Fruit fly (Drosophila melanogaster): ENCODE results near the gene eIF3e.

eIF3e gene

DNA sequence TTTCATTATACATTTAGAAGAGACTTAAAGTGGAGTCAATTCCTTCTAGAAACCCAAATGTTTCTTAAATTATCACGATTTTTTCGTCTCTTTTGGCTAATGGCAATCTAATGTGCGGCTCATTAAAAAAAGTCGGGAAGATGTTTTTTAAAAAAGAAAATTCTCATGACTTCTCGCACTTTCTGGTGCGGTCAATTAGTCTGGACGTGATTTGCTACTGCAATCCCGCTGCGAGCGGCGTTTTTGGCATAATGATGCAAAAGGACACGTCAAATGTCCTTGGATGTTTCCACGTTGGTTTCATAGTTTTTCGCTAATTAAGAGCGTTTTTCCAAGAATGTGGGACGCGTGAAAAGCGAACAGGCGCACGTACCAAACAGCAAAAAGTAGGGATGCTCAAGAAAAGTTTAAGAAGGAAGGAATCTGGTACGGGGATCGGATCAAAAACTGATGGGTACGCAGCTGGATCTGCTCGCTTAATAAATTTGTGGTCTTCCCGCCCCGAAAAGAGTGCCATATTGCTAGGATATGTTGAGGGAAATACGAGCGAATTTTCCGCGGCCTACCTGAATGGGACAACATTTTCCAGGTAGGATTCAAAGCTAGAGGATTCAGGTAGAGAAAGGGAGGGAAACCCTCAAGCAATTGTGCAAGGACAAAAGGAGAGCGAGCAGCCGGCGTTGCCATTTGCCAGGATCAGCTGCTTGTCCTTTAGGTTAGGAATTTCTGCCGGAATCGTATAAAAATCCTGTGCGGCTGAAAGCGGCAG lies 13.8 kb downstream of the eIF3e start:
- TF ChIP-seq rn (GFP tag; IDR thresholded peaks at IDR 0.05) (no peak), Ets98B (GFP tag; IDR thresholded peaks at IDR 0.05) (no peak), CG8301 (tag; optimal IDR thresholded peaks at IDR 0.05) (no peak), CG4496 (GFP tag; IDR thresholded peaks at IDR 0.05) (no peak), Pif1A (GFP tag; optimal IDR thresholded peaks at IDR 0.05) (no peak), EcR (GFP tag; optimal IDR thresholded peaks at IDR 0.05) (no peak), CG10348 (GFP tag; IDR thresholded peaks at IDR 0.05) (no peak), CG8159 (tag; optimal IDR thresholded peaks at IDR 0.05) (no peak), Snoo (tag; optimal IDR thresholded peaks at IDR 0.05) (no peak), CG32121 (GFP tag; IDR thresholded peaks at IDR 0.05) (no peak)

DNA sequence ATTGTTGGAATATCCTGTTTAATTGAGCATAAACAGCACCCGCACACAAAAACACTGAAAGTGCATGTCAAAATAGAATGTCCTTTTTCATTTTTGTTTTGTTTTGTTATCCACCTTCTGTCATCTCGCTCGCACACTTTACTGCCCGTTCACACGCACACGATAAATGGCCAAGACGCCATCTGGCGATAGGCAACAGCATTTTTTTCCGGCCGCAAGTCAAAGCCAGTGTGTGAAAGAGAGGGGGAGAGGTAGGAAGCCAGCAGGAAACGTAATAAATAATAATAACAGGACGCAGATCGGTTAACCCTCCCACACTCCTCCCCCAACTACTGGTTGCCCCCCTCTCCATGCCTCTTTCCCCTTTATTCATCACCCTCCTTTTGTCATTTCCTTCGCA lies 16.9 kb downstream of the eIF3e start:
- TF ChIP-seq Pif1A (GFP tag; optimal IDR thresholded peaks at IDR 0.05) = no peak
- TF ChIP-seq CG4496 (GFP tag; IDR thresholded peaks at IDR 0.05) = peak; percentile 63
- peak; percentile 56 for TF ChIP-seq CG13204 (GFP tag; optimal IDR thresholded peaks at IDR 0.05)
- 0 out of 2 replicates have a peak, but pooled peaks have one; percentile 11 for TF ChIP-seq CG32121 (GFP tag; IDR thresholded peaks at IDR 0.05)
- TF ChIP-seq gl (tag; optimal IDR thresholded peaks at IDR 0.05) = no peak
- TF ChIP-seq CG34367 (tag; optimal IDR thresholded peaks at IDR 0.05) = peak; percentile 5
- 0 out of 3 replicates have a peak, but pooled peaks have one; percentile 40 for TF ChIP-seq fd96Ca (GFP tag; IDR thresholded peaks at IDR 0.05)
- peak; percentile 4 for TF ChIP-seq CG8159 (tag; optimal IDR thresholded peaks at IDR 0.05)
- no peak for TF ChIP-seq Ets98B (GFP tag; IDR thresholded peaks at IDR 0.05)
- TF ChIP-seq CG14655 (GFP tag; optimal IDR thresholded peaks at IDR 0.05) = peak; percentile 14
- TF ChIP-seq D1 (tag; optimal IDR thresholded peaks at IDR 0.05) = no peak

DNA sequence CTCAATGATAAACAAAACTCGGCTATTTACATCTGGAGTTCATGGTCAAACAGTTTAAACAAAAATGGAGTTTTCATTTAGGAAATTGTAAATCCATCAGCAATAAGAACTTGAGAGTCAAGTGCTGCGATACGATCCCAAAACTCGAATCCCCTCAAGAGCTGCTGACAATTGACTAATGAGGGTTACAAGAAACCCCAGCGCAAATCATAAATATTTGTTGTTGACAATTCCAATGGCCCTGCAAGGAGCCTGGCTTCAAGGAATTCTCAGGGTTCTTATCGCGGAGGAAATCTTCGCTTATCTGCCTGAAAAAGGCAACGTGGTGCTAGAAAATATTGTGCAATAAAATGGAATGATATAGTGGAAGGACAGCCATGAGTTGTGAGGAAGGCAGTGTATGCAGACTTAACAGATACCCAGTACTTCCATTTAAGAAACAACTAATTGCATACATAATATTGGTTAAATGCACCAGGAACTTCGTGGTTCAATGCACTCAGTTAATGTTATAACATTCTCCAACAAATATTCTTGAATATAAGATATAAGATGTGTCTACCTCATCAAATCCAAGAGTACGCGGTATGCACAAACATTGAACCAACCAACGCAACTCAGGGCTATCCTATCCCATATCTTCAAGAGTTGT lies 18.6 kb downstream of the eIF3e start:
- TF ChIP-seq CG14655 (GFP tag; optimal IDR thresholded peaks at IDR 0.05) = peak; percentile 39
- peak; percentile 19 for TF ChIP-seq CG8301 (tag; optimal IDR thresholded peaks at IDR 0.05)
- TF ChIP-seq CG8159 (tag; optimal IDR thresholded peaks at IDR 0.05) = peak; percentile 42
- TF ChIP-seq CG17806 (tag; optimal IDR thresholded peaks at IDR 0.05) = peak; percentile 38
- TF ChIP-seq rn (GFP tag; IDR thresholded peaks at IDR 0.05) = no peak
- TF ChIP-seq CG9948 (tag; optimal IDR thresholded peaks at IDR 0.05) = peak; percentile 5
- no peak for TF ChIP-seq CG32121 (GFP tag; IDR thresholded peaks at IDR 0.05)

DNA sequence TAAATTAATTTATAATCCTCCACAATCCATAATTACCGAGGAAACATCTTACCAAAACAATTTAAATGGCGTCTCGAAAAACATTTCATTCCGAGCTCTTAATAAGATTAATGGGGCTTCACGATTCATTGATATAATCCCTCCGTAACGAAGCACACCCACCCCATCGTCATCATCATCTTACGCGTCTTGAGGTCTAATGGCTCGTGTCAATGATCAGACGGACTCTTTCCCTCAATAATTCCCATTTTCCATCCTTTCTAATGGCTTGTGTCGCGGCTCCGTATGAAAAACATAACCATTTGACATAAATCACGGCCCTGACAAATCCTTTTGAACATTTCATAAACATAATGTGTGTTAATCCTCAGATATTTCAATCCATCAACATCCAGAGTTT lies 19.8 kb downstream of the eIF3e start:
- TF ChIP-seq rn (GFP tag; IDR thresholded peaks at IDR 0.05) (no peak), gl (tag; optimal IDR thresholded peaks at IDR 0.05) (no peak), CG8301 (tag; optimal IDR thresholded peaks at IDR 0.05) (no peak), CG14655 (GFP tag; optimal IDR thresholded peaks at IDR 0.05) (no peak), D1 (tag; optimal IDR thresholded peaks at IDR 0.05) (no peak), CG4496 (GFP tag; IDR thresholded peaks at IDR 0.05) (no peak), CG9948 (tag; optimal IDR thresholded peaks at IDR 0.05) (no peak), CG8159 (tag; optimal IDR thresholded peaks at IDR 0.05) (no peak), Pif1B (GFP tag; optimal IDR thresholded peaks at IDR 0.05) (no peak), fd96Ca (GFP tag; IDR thresholded peaks at IDR 0.05) (no peak), CG10348 (GFP tag; IDR thresholded peaks at IDR 0.05) (no peak), EcR (GFP tag; optimal IDR thresholded peaks at IDR 0.05) (no peak), CG17806 (tag; optimal IDR thresholded peaks at IDR 0.05) (no peak), CG13204 (GFP tag; optimal IDR thresholded peaks at IDR 0.05) (no peak), CG32121 (GFP tag; IDR thresholded peaks at IDR 0.05) (no peak), Pif1A (GFP tag; optimal IDR thresholded peaks at IDR 0.05) (no peak), CG15710 (tag; optimal IDR thresholded peaks at IDR 0.05) (no peak), CG34367 (tag; optimal IDR thresholded peaks at IDR 0.05) (no peak), Ets98B (GFP tag; IDR thresholded peaks at IDR 0.05) (no peak)

DNA sequence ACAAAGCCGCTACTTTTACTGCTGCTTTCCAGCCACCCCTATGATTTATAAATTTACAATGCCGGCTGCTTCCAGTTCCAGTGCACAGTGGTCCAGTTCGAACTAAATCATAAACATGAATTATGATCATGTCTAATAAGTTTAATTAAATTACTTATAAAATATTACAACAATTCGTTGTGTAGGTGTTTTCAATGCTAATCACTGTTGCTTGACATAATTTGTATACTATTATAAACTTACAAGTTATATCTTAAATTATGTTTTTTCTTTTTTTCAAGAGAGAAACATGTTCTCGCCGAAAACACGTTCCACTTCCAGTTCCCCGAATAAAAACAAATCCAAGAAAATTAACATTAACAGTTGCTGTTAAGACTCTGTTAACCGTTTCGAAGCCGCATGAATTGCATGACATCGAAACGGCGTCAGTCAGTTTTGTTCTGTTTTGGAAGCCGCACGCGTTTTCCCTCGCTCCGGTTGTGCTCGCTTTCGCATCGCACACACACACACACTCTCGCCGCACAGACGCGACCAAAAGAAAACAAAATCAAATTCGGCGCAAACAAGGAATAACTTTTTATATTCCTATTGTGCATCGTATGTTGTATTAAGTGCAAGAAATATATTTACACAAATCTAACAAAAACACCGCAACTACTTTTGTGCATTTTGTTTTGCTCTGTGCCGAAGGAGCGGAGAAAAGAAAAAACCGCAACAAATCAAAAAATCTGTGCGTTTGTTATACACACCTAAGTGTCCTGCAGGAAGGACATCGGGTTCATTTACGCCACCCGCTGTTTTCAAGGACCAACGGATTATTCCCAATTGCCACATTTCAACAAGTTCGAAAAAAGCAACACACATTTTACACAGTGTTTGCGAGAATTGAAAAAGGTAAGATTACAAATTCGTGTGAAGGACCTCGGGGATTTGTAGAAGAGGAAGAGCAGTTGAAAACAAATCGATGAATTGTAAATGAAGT lies 20.8 kb downstream of the eIF3e start, which contains the start of gene Nrt:
Gene Nrt (plus strand): TSS at position 426 of the 982 bp plus-strand sequence.
- TF ChIP-seq CG32121 (GFP tag; IDR thresholded peaks at IDR 0.05) (peak; percentile 65; the same call in 1 of the 2 replicates), CG14655 (GFP tag; optimal IDR thresholded peaks at IDR 0.05) (peak; percentile 65), CG15710 (tag; optimal IDR thresholded peaks at IDR 0.05) (peak; percentile 61), Ets98B (GFP tag; IDR thresholded peaks at IDR 0.05) (peak; percentile 60), CG17806 (tag; optimal IDR thresholded peaks at IDR 0.05) (peak; percentile 67), rn (GFP tag; IDR thresholded peaks at IDR 0.05) (no peak), Pif1B (GFP tag; optimal IDR thresholded peaks at IDR 0.05) (peak; percentile 69), gl (tag; optimal IDR thresholded peaks at IDR 0.05) (peak; percentile 47), CG8301 (tag; optimal IDR thresholded peaks at IDR 0.05) (peak; percentile 64), D1 (tag; optimal IDR thresholded peaks at IDR 0.05) (no peak), CG10348 (GFP tag; IDR thresholded peaks at IDR 0.05) (no peak), CG34367 (tag; optimal IDR thresholded peaks at IDR 0.05) (peak; percentile 68), CG8159 (tag; optimal IDR thresholded peaks at IDR 0.05) (peak; percentile 77), Pif1A (GFP tag; optimal IDR thresholded peaks at IDR 0.05) (peak; percentile 72), CG13204 (GFP tag; optimal IDR thresholded peaks at IDR 0.05) (peak; percentile 29), fd96Ca (GFP tag; IDR thresholded peaks at IDR 0.05) (peak; percentile 8; the same call in 1 of the 3 replicates), Snoo (tag; optimal IDR thresholded peaks at IDR 0.05) (peak; percentile 36), CG4496 (GFP tag; IDR thresholded peaks at IDR 0.05) (peak; percentile 63; the same call in 1 of the 3 replicates), EcR (GFP tag; optimal IDR thresholded peaks at IDR 0.05) (peak; percentile 38), CG9948 (tag; optimal IDR thresholded peaks at IDR 0.05) (peak; percentile 38), CG12605 (GFP tag; IDR thresholded peaks at IDR 0.05) (peak; percentile 86)
